Fruit fly (Drosophila melanogaster) whole organism, embryonic: Measurements from ENCODE around the gene RhoGAP100F.
A peak's percentile ranks its signal among the peaks of the same experiment; 100 is the strongest.

Experiments used
- C15 ChIP-seq: fragments of 200-800 bp; sonication (Bioruptor generic); IDR thresholded peaks from 3 replicates; pipeline ENCODE4 v1.3.6; 2022; ENCODE audit warnings: missing biosample characterization, missing genetic modification characterization
- CG1024 ChIP-seq: fragments of 200-800 bp; sonication (Bioruptor generic); IDR thresholded peaks from 2 replicates; pipeline ENCODE4 v1.3.6; 2022; ENCODE audit warnings: missing biosample characterization, missing genetic modification characterization
- CG10979 ChIP-seq: fragments of 200-800 bp; sonication (Bioruptor generic); optimal IDR thresholded peaks from 2 replicates; lab custom pipeline; 2018; ENCODE audit warnings: missing biosample characterization, mild to moderate bottlenecking, missing genetic modification characterization, moderate library complexity
- CG12659 ChIP-seq: fragments of 200-800 bp; sonication (Bioruptor generic); optimal IDR thresholded peaks from 3 replicates; lab custom pipeline; 2017; ENCODE audit warnings: mild to moderate bottlenecking, missing biosample characterization, missing genetic modification reagents, missing genetic modification characterization
- CG15269 ChIP-seq: fragments of 200-800 bp; sonication (Bioruptor generic); optimal IDR thresholded peaks from 2 replicates; lab custom pipeline; 2018; ENCODE audit warnings: missing biosample characterization, mild to moderate bottlenecking, missing genetic modification characterization, moderate library complexity
- CG15601 ChIP-seq: fragments of 200-800 bp; sonication (Bioruptor generic); optimal IDR thresholded peaks from 3 replicates; lab custom pipeline; 2019; ENCODE audit warnings: missing biosample characterization, mild to moderate bottlenecking, missing genetic modification characterization, moderate library complexity
- CG2199 ChIP-seq: fragments of 200-800 bp; sonication (Bioruptor generic); IDR thresholded peaks from 3 replicates; pipeline ENCODE4 v1.3.6; 2022; ENCODE audit warnings: missing biosample characterization, missing genetic modification characterization
- CG2875 ChIP-seq: fragments of 200-800 bp; sonication (Bioruptor generic); optimal IDR thresholded peaks from 2 replicates; lab custom pipeline; 2017; ENCODE audit warnings: missing biosample characterization, mild to moderate bottlenecking, missing genetic modification characterization, missing genetic modification reagents
- CG34376 ChIP-seq: fragments of 200-800 bp; sonication (Bioruptor generic); optimal IDR thresholded peaks from 2 replicates; lab custom pipeline; 2018; ENCODE audit warnings: missing biosample characterization, mild to moderate bottlenecking, missing genetic modification characterization
- CG3726 ChIP-seq: fragments of 200-800 bp; sonication (Bioruptor generic); IDR thresholded peaks from 3 replicates; pipeline ENCODE4, ENCODE4 v1.3.6; 2022; ENCODE audit warnings: missing biosample characterization, missing genetic modification characterization
- CG3847 ChIP-seq: fragments of 200-800 bp; sonication (Bioruptor generic); IDR thresholded peaks from 2 replicates; pipeline ENCODE4 v1.3.6; 2022; ENCODE audit warnings: missing biosample characterization, missing genetic modification characterization
- CG4360 ChIP-seq: fragments of 200-800 bp; sonication (Bioruptor generic); IDR thresholded peaks from 2 replicates; pipeline ENCODE4 v1.3.6; 2022; ENCODE audit warnings: missing biosample characterization, missing genetic modification characterization
- CG4617 ChIP-seq: fragments of 200-800 bp; sonication (Bioruptor generic); optimal IDR thresholded peaks from 3 replicates; lab custom pipeline; 2016; ENCODE audit warnings: missing biosample characterization, missing genetic modification characterization, borderline replicate concordance
- CG6813 ChIP-seq: fragments of 200-800 bp; sonication (Bioruptor generic); optimal IDR thresholded peaks from 2 replicates; lab custom pipeline; 2017; ENCODE audit warnings: missing biosample characterization, missing genetic modification characterization, mild to moderate bottlenecking, moderate library complexity, missing genetic modification reagents
- CG8765 ChIP-seq: fragments of 200-800 bp; sonication (Bioruptor generic); IDR thresholded peaks from 2 replicates; pipeline ENCODE4 v1.3.6; 2022; ENCODE audit warnings: missing biosample characterization, missing genetic modification characterization
- CG8924 ChIP-seq: fragments of 200-800 bp; optimal IDR thresholded peaks from 3 replicates; lab custom pipeline; 2019; ENCODE audit warnings: missing biosample characterization, mild to moderate bottlenecking, missing genetic modification characterization, moderate library complexity
- CG9437 ChIP-seq: fragments of 200-800 bp; sonication (Bioruptor generic); optimal IDR thresholded peaks from 2 replicates; lab custom pipeline; 2018; ENCODE audit warnings: missing biosample characterization, mild to moderate bottlenecking, missing genetic modification characterization
- Camta ChIP-seq: fragments of 200-800 bp; sonication (Bioruptor generic); optimal IDR thresholded peaks from 2 replicates; lab custom pipeline; 2016; ENCODE audit warnings: missing biosample characterization, missing genetic modification characterization
- CkIIα-i1 ChIP-seq: fragments of 200-800 bp; sonication (Bioruptor generic); IDR thresholded peaks from 2 replicates; pipeline ENCODE4 v1.3.6; 2022; ENCODE audit warnings: missing biosample characterization, missing genetic modification characterization
- D19A ChIP-seq: fragments of 200-800 bp; optimal IDR thresholded peaks from 3 replicates; lab custom pipeline; 2019; ENCODE audit warnings: missing biosample characterization, mild to moderate bottlenecking, missing genetic modification characterization, moderate library complexity
- Dip2 ChIP-seq: fragments of 200-800 bp; sonication (Bioruptor generic); IDR thresholded peaks from 2 replicates; pipeline ENCODE4 v1.3.6; 2022; ENCODE audit warnings: missing biosample characterization, missing genetic modification characterization
- E2f2 ChIP-seq: fragments of 200-800 bp; sonication (Bioruptor generic); IDR thresholded peaks from 2 replicates; pipeline ENCODE4 v1.3.6; 2022; ENCODE audit warnings: missing biosample characterization, missing genetic modification characterization
- H2.0 ChIP-seq: fragments of 200-800 bp; sonication (Bioruptor generic); IDR thresholded peaks from 2 replicates; pipeline ENCODE4 v1.3.6; 2022; ENCODE audit warnings: missing biosample characterization, missing genetic modification characterization
- Hr51 ChIP-seq, 2 experiments: fragments of 200-800 bp; sonication (Bioruptor generic); optimal IDR thresholded peaks; 2 replicates in 1 of 2; 3 replicates in 1 of 2; lab custom pipeline; 2016 to 2018; ENCODE audit warnings: missing biosample characterization in 2 of 2, missing genetic modification characterization in 2 of 2, mild to moderate bottlenecking in 1 of 2, moderate library complexity in 1 of 2
- Lim3 ChIP-seq: fragments of 200-800 bp; sonication (Bioruptor generic); IDR thresholded peaks from 2 replicates; pipeline ENCODE4 v1.3.6; 2022; ENCODE audit warnings: missing biosample characterization, missing genetic modification characterization
- MTF-1 ChIP-seq: fragments of 200-800 bp; sonication (Bioruptor generic); optimal IDR thresholded peaks from 2 replicates; lab custom pipeline; 2018; ENCODE audit warnings: missing biosample characterization, mild to moderate bottlenecking, missing genetic modification characterization, borderline replicate concordance
- Meics ChIP-seq: fragments of 200-800 bp; sonication (Bioruptor generic); optimal IDR thresholded peaks from 2 replicates; lab custom pipeline; 2017; ENCODE audit warnings: missing biosample characterization, mild to moderate bottlenecking, missing genetic modification characterization
- Nf-YC ChIP-seq: fragments of 200-800 bp; optimal IDR thresholded peaks from 3 replicates; lab custom pipeline; 2019; ENCODE audit warnings: missing biosample characterization, mild to moderate bottlenecking, missing genetic modification characterization, moderate library complexity
- Tbp ChIP-seq: fragments of >200 bp; optimal IDR thresholded peaks from 2 replicates; lab custom pipeline; 2018; ENCODE audit warnings: missing biosample characterization, missing genetic modification characterization
- Usf ChIP-seq: fragments of 200-800 bp; sonication (Bioruptor generic); optimal IDR thresholded peaks from 2 replicates; lab custom pipeline; 2017; ENCODE audit warnings: missing genotype, missing biosample characterization, missing genetic modification characterization
- ash1 ChIP-seq: fragments of 200-800 bp; sonication (Bioruptor generic); optimal IDR thresholded peaks from 2 replicates; lab custom pipeline; 2018; ENCODE audit warnings: missing biosample characterization, mild to moderate bottlenecking, missing genetic modification characterization
- ato ChIP-seq: fragments of 200-800 bp; sonication (Bioruptor generic); IDR thresholded peaks from 2 replicates; pipeline ENCODE4 v1.3.6; 2022; ENCODE audit warnings: missing biosample characterization, missing genetic modification characterization; ENCODE audit not compliant: partially characterized antibody
- bcd ChIP-seq: fragments of 200-800 bp; sonication (Bioruptor generic); optimal IDR thresholded peaks from 2 replicates; lab custom pipeline; 2017; ENCODE audit warnings: missing biosample characterization, mild to moderate bottlenecking, missing genetic modification characterization
- br ChIP-seq: fragments of >200 bp; optimal IDR thresholded peaks from 2 replicates; lab custom pipeline; 2017
- ci ChIP-seq: fragments of 200-800 bp; sonication (Bioruptor generic); IDR thresholded peaks from 3 replicates; pipeline ENCODE4 v1.3.6; 2022; ENCODE audit warnings: missing biosample characterization, missing genetic modification characterization
- danr ChIP-seq: fragments of 200-800 bp; sonication (Bioruptor generic); IDR thresholded peaks from 2 replicates; pipeline ENCODE4 v1.3.6; 2022; ENCODE audit warnings: missing biosample characterization, missing genetic modification characterization
- fd96Cb ChIP-seq: fragments of 200-800 bp; sonication (Bioruptor generic); optimal IDR thresholded peaks from 2 replicates; lab custom pipeline; 2018; ENCODE audit warnings: missing biosample characterization, mild to moderate bottlenecking, missing genetic modification characterization, moderate library complexity
- pho ChIP-seq: fragments of 200-800 bp; sonication (Bioruptor generic); optimal IDR thresholded peaks from 2 replicates; lab custom pipeline; 2016; ENCODE audit warnings: missing biosample characterization, missing genetic modification characterization
- pnt ChIP-seq: fragments of 200-800 bp; sonication (Bioruptor generic); optimal IDR thresholded peaks from 3 replicates; lab custom pipeline; 2016; ENCODE audit warnings: missing biosample characterization, missing genetic modification characterization
- prd ChIP-seq, 3 experiments: fragments of >200 bp in 2 of 3; fragments of 200-800 bp in 1 of 3; sonication (Bioruptor generic) in 1 of 3; optimal IDR thresholded peaks in 2 of 3; IDR thresholded peaks in 1 of 3; 2 replicates in 2 of 3; 3 replicates in 1 of 3; pipeline versions ENCODE4 v1.3.6 to Lab custom; 2017 to 2022; ENCODE audit warnings: missing biosample characterization in 1 of 3, missing genetic modification characterization in 1 of 3
- shn ChIP-seq: fragments of 200-800 bp; sonication (Bioruptor generic); optimal IDR thresholded peaks from 3 replicates; lab custom pipeline; 2016; ENCODE audit warnings: missing biosample characterization, missing genetic modification characterization
- stc ChIP-seq: fragments of 200-800 bp; sonication (Bioruptor generic); IDR thresholded peaks from 2 replicates; pipeline ENCODE4 v1.3.6; 2022; ENCODE audit warnings: missing biosample characterization, missing genetic modification characterization
- tin ChIP-seq: fragments of 200-800 bp; sonication (Bioruptor generic); optimal IDR thresholded peaks from 3 replicates; lab custom pipeline; 2016; ENCODE audit warnings: missing biosample characterization, missing genetic modification characterization
- vfl ChIP-seq: fragments of 200-800 bp; sonication (Bioruptor generic); optimal IDR thresholded peaks from 2 replicates; lab custom pipeline; 2016; ENCODE audit warnings: missing biosample characterization, missing genetic modification characterization
- wdn ChIP-seq: fragments of 200-800 bp; sonication (Bioruptor generic); IDR thresholded peaks from 2 replicates; pipeline ENCODE4 v1.3.6; 2022; ENCODE audit warnings: missing biosample characterization, missing genetic modification characterization
- wek ChIP-seq: fragments of 200-800 bp; sonication (Bioruptor generic); optimal IDR thresholded peaks from 3 replicates; lab custom pipeline; 2018; ENCODE audit warnings: missing biosample characterization, mild to moderate bottlenecking, missing genetic modification characterization, moderate library complexity
- wor ChIP-seq: fragments of 200-800 bp; sonication (Bioruptor generic); IDR thresholded peaks from 2 replicates; pipeline ENCODE4 v1.3.6; 2022; ENCODE audit warnings: missing biosample characterization, missing genetic modification characterization
- zfh1 ChIP-seq: fragments of 200-800 bp; sonication (Bioruptor generic); IDR thresholded peaks from 3 replicates; pipeline ENCODE4 v1.3.6; 2022; ENCODE audit warnings: missing biosample characterization, missing genetic modification characterization
- zfh2 ChIP-seq: fragments of 200-800 bp; sonication (Bioruptor generic); optimal IDR thresholded peaks from 2 replicates; lab custom pipeline; 2016; ENCODE audit warnings: missing biosample characterization, missing genetic modification characterization

Gene RhoGAP100F

dm6 chr3R:31776583-31777362 lies 35.6 kb upstream of the RhoGAP100F start, which contains the start of the genes CG2126 and faf (continued):
- TF ChIP-seq CG1024 (GFP tag; lab: Robert Waterston, UW): no peak
- peak; percentile 16 for TF ChIP-seq CG2875 (GFP tag; lab: Kevin White, UChicago)
- no peak for TF ChIP-seq Dip2 (GFP tag; lab: Robert Waterston, UW)
- TF ChIP-seq prd (optimal IDR thresholded peaks at IDR 0.05; lab: Kevin White, UChicago): no peak
- peak; percentile 84 for TF ChIP-seq prd (GFP tag; IDR thresholded peaks at IDR 0.05; lab: Robert Waterston, UW)
- peak; percentile 71 for TF ChIP-seq wdn (GFP tag; lab: Robert Waterston, UW)
- peak; percentile 51 for TF ChIP-seq E2f2 (GFP tag; lab: Robert Waterston, UW)
- TF ChIP-seq MTF-1: no peak
- peak; percentile 74 for TF ChIP-seq Meics (GFP tag; lab: Kevin White, UChicago)
- TF ChIP-seq Nf-YC (tag; lab: Kevin White, UChicago): peak; percentile 76
- no peak for TF ChIP-seq CG2199 (GFP tag; lab: Robert Waterston, UW)
- no peak for TF ChIP-seq ato (GFP tag; lab: Robert Waterston, UW)
- TF ChIP-seq CG3847 (GFP tag; lab: Robert Waterston, UW): peak; percentile 71
- no peak for TF ChIP-seq wek
- TF ChIP-seq CG12659 (GFP tag; lab: Kevin White, UChicago): peak; percentile 91
- TF ChIP-seq Camta (GFP tag; lab: Kevin White, UChicago): peak; percentile 23
- no peak for TF ChIP-seq ash1 (GFP tag; lab: Kevin White, UChicago)
- TF ChIP-seq Tbp: no peak
- peak; percentile 54 for TF ChIP-seq vfl (GFP tag; lab: Kevin White, UChicago)
- no peak for TF ChIP-seq Lim3 (GFP tag; lab: Robert Waterston, UW)
- TF ChIP-seq CG4617: peak; percentile 52
- TF ChIP-seq pnt (GFP tag; lab: Kevin White, UChicago): peak; percentile 32
- peak; percentile 22 for TF ChIP-seq CG34376
- no peak for TF ChIP-seq shn (GFP tag; lab: Kevin White, UChicago)
- peak; percentile 61; the same call in 1 of the 2 replicates for TF ChIP-seq danr
- peak; percentile 78 for TF ChIP-seq H2.0 (GFP tag; lab: Robert Waterston, UW)
- TF ChIP-seq tin (GFP tag; lab: Kevin White, UChicago): peak; percentile 82
- peak; percentile 14 for TF ChIP-seq CG6813 (GFP tag; lab: Kevin White, UChicago)
- peak; percentile 65 for TF ChIP-seq pho (GFP tag; lab: Kevin White, UChicago)
- no peak for TF ChIP-seq D19A
- peak; percentile 53 for TF ChIP-seq zfh2 (GFP tag; lab: Kevin White, UChicago)
- TF ChIP-seq CG3726: peak; percentile 62; the same call in 1 of the 3 replicates
- TF ChIP-seq CG15269 (tag; lab: Kevin White, UChicago): peak; percentile 84
- peak; percentile 46; the same call in 1 of the 2 replicates for TF ChIP-seq CG8765 (GFP tag; lab: Robert Waterston, UW)
- TF ChIP-seq CkIIα-i1 (GFP tag; lab: Robert Waterston, UW): no peak
- TF ChIP-seq CG4360 (GFP tag; lab: Robert Waterston, UW): 0 out of 2 replicates have a peak, but pooled peaks have one; percentile 22
- peak; percentile 84 for TF ChIP-seq ci (GFP tag; lab: Robert Waterston, UW)
- TF ChIP-seq Hr51 (GFP tag; optimal IDR thresholded peaks at IDR 0.05; lab: Kevin White, UChicago): peak; percentile 10 to 84
- TF ChIP-seq CG8924 (tag; lab: Kevin White, UChicago): peak; percentile 90
- peak; percentile 67 for TF ChIP-seq fd96Cb (tag; lab: Kevin White, UChicago)
- TF ChIP-seq Usf (GFP tag; lab: Kevin White, UChicago): peak; percentile 48
- peak; percentile 72 for TF ChIP-seq CG10979
- peak; percentile 41; the same call in 1 of the 2 replicates for TF ChIP-seq wor (GFP tag; lab: Robert Waterston, UW)
- peak; percentile 61 for TF ChIP-seq stc (GFP tag; lab: Robert Waterston, UW)
- peak; percentile 70 for TF ChIP-seq CG9437 (GFP tag; lab: Kevin White, UChicago)
- TF ChIP-seq bcd (GFP tag; lab: Kevin White, UChicago): peak; percentile 77
- TF ChIP-seq zfh1: peak; percentile 72; the same call in 2 of the 3 replicates
- TF ChIP-seq CG15601: peak; percentile 74
- TF ChIP-seq br: no peak
- 0 out of 3 replicates have a peak, but pooled peaks have one; percentile 65 for TF ChIP-seq C15 (GFP tag; lab: Robert Waterston, UW)
